Fruit fly (Drosophila melanogaster): ENCODE measurements around the gene CG8112.

The CG8112 gene

DNA sequence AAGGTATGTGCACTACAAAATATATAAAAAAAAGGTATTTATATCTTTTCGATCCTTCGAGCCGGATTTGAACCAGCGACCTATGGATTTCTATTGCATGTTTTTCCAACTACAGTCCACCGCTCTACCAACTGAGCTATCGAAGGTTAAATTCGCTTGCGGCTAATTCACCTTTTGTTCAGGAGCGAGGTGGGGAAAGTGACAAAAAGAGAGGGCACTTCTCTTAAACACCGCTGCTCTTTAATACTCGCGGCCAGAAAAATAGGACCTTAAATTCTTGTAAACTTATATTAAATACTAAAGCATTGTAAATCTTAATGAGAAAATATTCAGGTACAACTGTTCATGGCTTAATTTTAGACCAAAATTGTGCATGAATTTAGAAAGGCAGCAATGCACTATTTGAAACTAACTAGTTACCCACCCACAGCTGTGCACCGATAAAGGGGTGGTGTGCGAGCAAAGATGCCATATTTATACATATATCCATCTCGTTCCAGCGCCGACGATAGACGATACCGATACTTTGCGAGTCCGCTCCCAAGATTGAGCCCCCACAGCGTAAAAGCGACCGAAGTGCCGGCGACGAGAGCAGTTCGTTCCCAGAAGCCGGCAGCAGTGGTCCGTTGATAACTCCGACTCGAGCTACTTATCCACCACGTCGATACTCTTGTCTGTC, 43.6 kb upstream of the CG8112 start (continued):
- TF ChIP-seq Mio (GFP tag; optimal IDR thresholded peaks at IDR 0.05) (peak; percentile 90), h (GFP tag; optimal IDR thresholded peaks at IDR 0.05) (peak; percentile 99), OdsH (GFP tag; optimal IDR thresholded peaks at IDR 0.05) (peak; percentile 99)

DNA sequence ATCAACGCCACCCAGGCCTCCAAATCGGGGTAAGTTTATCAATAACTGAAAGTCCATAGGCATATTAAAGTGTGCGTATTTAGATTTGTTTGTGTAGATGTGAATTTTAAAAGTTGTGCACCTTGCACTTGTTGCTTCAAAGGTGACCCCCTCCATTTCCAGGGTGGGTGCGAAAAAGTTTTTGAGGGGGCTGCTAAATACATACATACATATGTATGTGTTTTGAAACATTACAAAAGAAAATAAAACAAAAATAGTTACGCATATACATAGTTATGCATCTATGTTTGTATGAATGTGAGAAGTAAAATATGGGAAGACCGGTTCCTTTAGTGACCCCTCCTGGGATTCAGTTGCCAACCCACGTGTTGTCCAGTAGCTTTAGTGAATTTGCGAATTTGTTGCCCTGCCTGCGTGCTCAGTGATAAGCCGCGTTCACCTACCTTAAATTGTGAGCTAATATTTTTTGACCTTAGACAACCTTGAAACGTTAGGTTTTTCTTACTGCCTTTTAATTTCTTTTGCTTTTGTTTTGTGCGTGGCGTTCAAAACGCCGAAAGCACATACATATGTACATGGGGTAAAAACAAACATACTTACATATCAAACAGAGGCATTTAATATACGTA, 42.7 kb upstream of the CG8112 start:
- TF ChIP-seq woc (GFP tag; optimal IDR thresholded peaks at IDR 0.05) (no peak), Rel (GFP tag; optimal IDR thresholded peaks at IDR 0.05) (peak; percentile 24), Rel (tag; optimal IDR thresholded peaks at IDR 0.05) (no peak), Vsx2 (GFP tag; optimal IDR thresholded peaks at IDR 0.05; ENCODE audit: partially characterized antibody) (no peak), Hnf4 (GFP tag; optimal IDR thresholded peaks at IDR 0.05) (peak; percentile 29), ey (GFP tag; optimal IDR thresholded peaks at IDR 0.05) (peak; percentile 54), sage (GFP tag; optimal IDR thresholded peaks at IDR 0.05) (no peak), h (GFP tag; optimal IDR thresholded peaks at IDR 0.05) (peak; percentile 67), foxo (GFP tag; optimal IDR thresholded peaks at IDR 0.05) (peak; percentile 8 to 48), rgr (GFP tag; optimal IDR thresholded peaks at IDR 0.05) (peak; percentile 28), CG32264 (GFP tag; optimal IDR thresholded peaks at IDR 0.05) (peak; percentile 31)

DNA sequence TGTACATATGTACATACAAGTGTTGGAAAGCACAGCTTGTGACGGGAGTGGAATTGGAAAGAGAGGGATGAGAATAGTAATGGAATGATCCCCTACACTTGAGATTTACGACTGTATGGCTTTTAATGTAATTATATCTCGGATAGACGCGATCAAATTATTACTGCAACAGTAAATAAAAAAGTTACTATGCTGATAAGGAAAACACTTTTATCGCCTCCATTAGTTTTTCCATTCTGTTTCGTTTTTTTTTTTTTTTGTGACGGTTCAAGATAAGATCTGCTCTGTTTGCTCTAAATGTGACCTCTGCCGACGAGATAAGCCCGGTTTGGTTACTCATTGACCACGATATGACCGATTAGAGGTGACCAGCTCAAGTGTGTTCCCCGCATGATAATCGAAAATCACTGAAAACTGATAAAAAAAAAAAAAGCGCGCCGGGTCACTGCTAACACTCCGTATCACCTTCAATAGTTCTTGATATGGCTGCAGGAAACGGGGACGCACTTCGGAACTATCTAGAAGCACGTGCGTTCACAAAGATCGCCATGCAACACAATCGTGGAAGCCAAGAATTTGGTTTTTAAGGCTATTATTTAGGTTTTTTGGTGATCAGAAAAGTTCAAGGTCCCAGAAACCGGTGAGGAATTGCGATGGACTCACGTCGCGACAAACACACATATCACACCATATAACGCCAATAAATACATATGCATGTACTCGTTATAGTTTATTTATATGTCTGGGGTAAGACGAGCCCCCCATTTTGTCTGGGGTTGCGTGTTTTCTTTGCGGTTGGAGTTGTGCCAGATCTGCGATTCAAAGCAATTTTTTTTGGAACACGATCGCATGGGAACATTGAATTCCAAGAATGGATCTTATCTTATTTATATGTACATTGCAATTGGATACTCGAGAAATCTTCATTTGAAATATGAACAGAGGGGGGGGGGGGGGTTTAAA, 41.9 kb upstream of the CG8112 start, which contains the start of gene p:
Gene p (minus strand): TSS at position 156 of the 963 bp plus-strand sequence.
- TF ChIP-seq Dif (GFP tag; optimal IDR thresholded peaks at IDR 0.05; ENCODE audit: partially characterized antibody) (no peak), Jra (GFP tag; optimal IDR thresholded peaks at IDR 0.05) (peak; percentile 18), dl (GFP tag; optimal IDR thresholded peaks at IDR 0.05; ENCODE audit: insufficient read depth in 1 of 2, partially characterized antibody in 2 of 2) (no peak), pan (optimal IDR thresholded peaks at IDR 0.05) (no peak), rgr (GFP tag; optimal IDR thresholded peaks at IDR 0.05) (peak; percentile 61), dmrt93B (GFP tag; optimal IDR thresholded peaks at IDR 0.05) (no peak), ey (GFP tag; optimal IDR thresholded peaks at IDR 0.05) (peak; percentile 1), Hr83 (GFP tag; optimal IDR thresholded peaks at IDR 0.05; ENCODE audit: poor library complexity, severe bottlenecking) (peak; percentile 9), h (GFP tag; optimal IDR thresholded peaks at IDR 0.05) (peak; percentile 33), Mio (GFP tag; optimal IDR thresholded peaks at IDR 0.05) (no peak), jim (GFP tag; optimal IDR thresholded peaks at IDR 0.05) (no peak), fru (GFP tag; optimal IDR thresholded peaks at IDR 0.05) (peak; percentile 83), Hnf4 (GFP tag; optimal IDR thresholded peaks at IDR 0.05) (peak; percentile 21), OdsH (GFP tag; optimal IDR thresholded peaks at IDR 0.05) (peak; percentile 47), dsf (GFP tag; optimal IDR thresholded peaks at IDR 0.05; ENCODE audit: borderline replicate concordance) (peak; percentile 6), lola (GFP tag; optimal IDR thresholded peaks at IDR 0.05) (no peak), woc (GFP tag; optimal IDR thresholded peaks at IDR 0.05) (peak; percentile 55), foxo (GFP tag; optimal IDR thresholded peaks at IDR 0.05) (peak in 1 of 2 experiments; percentile 62), Vsx2 (GFP tag; optimal IDR thresholded peaks at IDR 0.05; ENCODE audit: partially characterized antibody) (no peak), sage (GFP tag; optimal IDR thresholded peaks at IDR 0.05) (peak; percentile 11)

DNA sequence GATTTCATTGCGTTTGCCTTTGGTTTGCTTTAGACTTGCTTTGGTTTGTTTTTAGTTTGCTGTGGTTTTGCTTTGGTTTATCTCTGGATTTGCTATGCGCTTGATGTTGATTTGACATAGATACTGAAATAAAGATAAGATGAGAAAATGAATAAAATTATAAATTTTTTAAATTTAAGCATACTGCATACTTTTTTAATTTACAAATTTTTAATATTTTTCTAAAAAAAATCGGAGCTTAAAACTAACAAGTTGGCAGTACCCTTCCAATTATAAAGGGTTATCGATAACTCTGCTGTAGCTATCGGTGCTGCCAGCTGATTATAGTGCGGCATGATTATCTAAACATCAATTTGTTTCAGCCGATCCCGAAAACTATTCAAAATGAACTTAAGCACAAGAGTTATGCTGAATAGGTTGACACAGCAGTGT, 38.9 kb upstream of the CG8112 start, which contains the start of gene mRpL19:
Gene mRpL19 (plus strand): TSS at position 307 of the 432 bp plus-strand sequence.
- TF ChIP-seq GATAd (GFP tag; optimal IDR thresholded peaks at IDR 0.05) (no peak), CrebA (GFP tag; optimal IDR thresholded peaks at IDR 0.05; ENCODE audit: borderline replicate concordance) (no peak), Rel (GFP tag; optimal IDR thresholded peaks at IDR 0.05) (no peak), Rel (tag; optimal IDR thresholded peaks at IDR 0.05) (peak; percentile 0), Hr78 (GFP tag; optimal IDR thresholded peaks at IDR 0.05) (no peak), sage (GFP tag; optimal IDR thresholded peaks at IDR 0.05) (peak; percentile 37), rgr (GFP tag; optimal IDR thresholded peaks at IDR 0.05) (no peak), HLH106 (tag; optimal IDR thresholded peaks at IDR 0.05) (peak; percentile 50), Hnf4 (GFP tag; optimal IDR thresholded peaks at IDR 0.05) (peak; percentile 26), brk (GFP tag; optimal IDR thresholded peaks at IDR 0.05) (no peak), lola (GFP tag; optimal IDR thresholded peaks at IDR 0.05) (no peak), CG32264 (GFP tag; optimal IDR thresholded peaks at IDR 0.05) (no peak), fru (GFP tag; optimal IDR thresholded peaks at IDR 0.05) (peak; percentile 28), N (GFP tag; optimal IDR thresholded peaks at IDR 0.05) (no peak), dsf (GFP tag; optimal IDR thresholded peaks at IDR 0.05; ENCODE audit: borderline replicate concordance) (no peak), Dif (GFP tag; optimal IDR thresholded peaks at IDR 0.05; ENCODE audit: partially characterized antibody) (no peak), Vsx2 (GFP tag; optimal IDR thresholded peaks at IDR 0.05; ENCODE audit: partially characterized antibody) (no peak), foxo (GFP tag; optimal IDR thresholded peaks at IDR 0.05) (peak in 1 of 2 experiments; percentile 45), pan (optimal IDR thresholded peaks at IDR 0.05) (no peak), Sp1 (GFP tag; optimal IDR thresholded peaks at IDR 0.05) (peak; percentile 43), Abd-B (GFP tag; optimal IDR thresholded peaks at IDR 0.05) (no peak), Myc (optimal IDR thresholded peaks at IDR 0.05) (no peak), psq (GFP tag; optimal IDR thresholded peaks at IDR 0.05) (peak; percentile 15), usp (GFP tag; optimal IDR thresholded peaks at IDR 0.05) (no peak), OdsH (GFP tag; optimal IDR thresholded peaks at IDR 0.05) (peak; percentile 31), h (GFP tag; optimal IDR thresholded peaks at IDR 0.05) (peak; percentile 22), ey (GFP tag; optimal IDR thresholded peaks at IDR 0.05) (no peak), woc (GFP tag; optimal IDR thresholded peaks at IDR 0.05) (peak; percentile 15), br (GFP tag; optimal IDR thresholded peaks at IDR 0.05) (no peak), CG9705 (GFP tag; optimal IDR thresholded peaks at IDR 0.05) (no peak)
